Fruit fly (Drosophila melanogaster): ENCODE data around the gene neb.

DNA sequence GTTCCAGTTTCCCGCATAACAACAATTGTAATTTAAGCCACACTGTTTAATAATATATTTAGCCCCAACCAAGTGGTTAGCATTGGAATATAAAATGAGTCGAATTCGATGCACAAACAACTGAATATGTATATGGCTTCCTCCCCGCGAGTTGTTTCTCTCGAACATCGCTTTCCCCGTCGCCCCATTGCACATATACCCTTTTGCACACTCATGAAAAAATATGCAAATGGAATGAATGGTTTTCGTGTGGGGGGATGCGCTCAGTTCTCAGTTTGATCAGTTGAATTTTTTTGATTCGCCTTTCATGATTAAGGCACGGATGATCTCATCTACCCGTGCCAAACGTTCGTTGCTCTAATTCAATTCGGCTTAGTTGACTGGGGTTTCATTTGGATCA is 5.2 kb downstream of the neb start:
- TF ChIP-seq CG8478 (optimal IDR thresholded peaks at IDR 0.05) (no peak), CTCF (optimal IDR thresholded peaks at IDR 0.05) (no peak)

All from S2 (cell line).